Worm (Caenorhabditis elegans) whole organism, L1 larva: ENCODE results near the gene F15H10.5.
A peak's percentile ranks its signal among the peaks of the same experiment; 100 is the strongest.

Experiments used
- aha-1 ChIP-seq: fragments of 150-350 bp; optimal IDR thresholded peaks from 2 replicates; lab custom pipeline; 2014; ENCODE audit warnings: missing biosample characterization, missing genetic modification characterization
- alr-1 ChIP-seq: fragments of 200-800 bp; sonication (Bioruptor generic); optimal IDR thresholded peaks from 2 replicates; lab custom pipeline; 2018; ENCODE audit warnings: borderline replicate concordance, mild to moderate bottlenecking, missing genetic modification characterization, missing compliant biosample characterization
- ama-1 ChIP-seq: fragments of 150-350 bp; optimal IDR thresholded peaks from 2 replicates; lab custom pipeline; 2014
- blmp-1 ChIP-seq: fragments of 150-350 bp; optimal IDR thresholded peaks from 2 replicates; lab custom pipeline; 2014; ENCODE audit warnings: missing biosample characterization, missing genetic modification characterization
- ceh-90 ChIP-seq: sonication (generic microtip); optimal IDR thresholded peaks from 2 replicates; lab custom pipeline; 2016; ENCODE audit warnings: missing genetic modification characterization, missing compliant biosample characterization
- dpl-1 ChIP-seq, 3 experiments: fragments of 150-350 bp in 2 of 3; sonication (generic microtip) in 1 of 3; optimal IDR thresholded peaks; 2 replicates each; lab custom pipeline; 2014 to 2017; ENCODE audit warnings: missing biosample characterization in 3 of 3, missing genetic modification characterization in 3 of 3, missing genetic modification reagents in 3 of 3
- dsc-1 ChIP-seq: sonication (generic microtip); optimal IDR thresholded peaks from 2 replicates; lab custom pipeline; 2016; ENCODE audit warnings: mild to moderate bottlenecking, missing genetic modification characterization, missing compliant biosample characterization
- efl-1 ChIP-seq, 4 experiments: fragments of 150-350 bp; optimal IDR thresholded peaks in 3 of 4; peaks in 1 of 4; 1 replicate in 1 of 4; 2 replicates in 3 of 4; lab custom pipeline; 2014; ENCODE audit warnings: missing biosample characterization in 2 of 4, missing genetic modification characterization in 2 of 4, missing genetic modification reagents in 2 of 4
- egl-13 ChIP-seq: sonication (generic microtip); optimal IDR thresholded peaks from 2 replicates; lab custom pipeline; 2016; ENCODE audit warnings: missing genotype, missing genetic modification reagents, missing genetic modification characterization, missing compliant biosample characterization
- elt-2 ChIP-seq: sonication (generic microtip); optimal IDR thresholded peaks from 2 replicates; lab custom pipeline; 2016; ENCODE audit warnings: missing genetic modification characterization, mild to moderate bottlenecking, inconsistent platforms, missing compliant biosample characterization, missing genetic modification reagents
- fkh-10 ChIP-seq: sonication (generic microtip); optimal IDR thresholded peaks from 2 replicates; lab custom pipeline; 2017; ENCODE audit warnings: missing biosample characterization, missing genetic modification reagents, missing genetic modification characterization
- fkh-4 ChIP-seq: sonication (generic microtip); optimal IDR thresholded peaks from 2 replicates; lab custom pipeline; 2016; ENCODE audit warnings: missing compliant biosample characterization, missing genetic modification characterization, borderline replicate concordance
- irx-1 ChIP-seq: sonication (generic microtip); optimal IDR thresholded peaks from 2 replicates; lab custom pipeline; 2016; ENCODE audit warnings: missing genetic modification characterization, missing compliant biosample characterization
- isw-1 ChIP-seq: fragments of 200-800 bp; sonication (Bioruptor generic); IDR thresholded peaks from 2 replicates; pipeline ENCODE4 v1.3.6; 2022; ENCODE audit warnings: missing genetic modification characterization, missing compliant biosample characterization
- lin-14 ChIP-seq: fragments of 200-800 bp; sonication (Bioruptor generic); optimal IDR thresholded peaks from 2 replicates; lab custom pipeline; 2018; ENCODE audit warnings: mild to moderate bottlenecking, missing genetic modification characterization, moderate library complexity, missing compliant biosample characterization
- lin-15B ChIP-seq: fragments of 150-350 bp; sonication (generic microtip); optimal IDR thresholded peaks from 3 replicates; lab custom pipeline; 2014; ENCODE audit warnings: missing biosample characterization, missing genetic modification characterization
- lin-35 ChIP-seq, 2 experiments: fragments of 150-350 bp; optimal IDR thresholded peaks; 2 replicates each; lab custom pipeline; 2014; ENCODE audit warnings: missing biosample characterization in 2 of 2, missing genetic modification characterization in 2 of 2, missing genetic modification reagents in 2 of 2
- lin-39 ChIP-seq: fragments of 150-350 bp; optimal IDR thresholded peaks from 2 replicates; lab custom pipeline; 2014; ENCODE audit warnings: missing biosample characterization, missing genetic modification reagents, missing genetic modification characterization
- lir-3 ChIP-seq: sonication (generic microtip); optimal IDR thresholded peaks from 2 replicates; lab custom pipeline; 2016; ENCODE audit warnings: mild to moderate bottlenecking, missing genetic modification characterization, moderate library complexity, missing compliant biosample characterization; ENCODE audit not compliant: poor library complexity
- lsy-2 ChIP-seq, 2 experiments: fragments of 150-350 bp; optimal IDR thresholded peaks; 2 replicates each; lab custom pipeline; 2014; ENCODE audit warnings: missing biosample characterization in 2 of 2, missing genetic modification characterization in 2 of 2
- mdl-1 ChIP-seq, 2 experiments: fragments of 150-350 bp; optimal IDR thresholded peaks; 2 replicates each; lab custom pipeline; 2014 to 2017; ENCODE audit warnings: missing biosample characterization in 2 of 2, missing genetic modification characterization in 2 of 2, inconsistent platforms in 1 of 2
- mef-2 ChIP-seq: fragments of 150-350 bp; optimal IDR thresholded peaks from 2 replicates; lab custom pipeline; 2014; ENCODE audit warnings: missing biosample characterization, missing genetic modification characterization
- mep-1 ChIP-seq: fragments of 150-350 bp; optimal IDR thresholded peaks from 2 replicates; lab custom pipeline; 2014; ENCODE audit warnings: missing biosample characterization, missing genetic modification characterization
- nhr-11 ChIP-seq: fragments of 150-350 bp; optimal IDR thresholded peaks from 2 replicates; lab custom pipeline; 2014; ENCODE audit warnings: missing biosample characterization, missing genetic modification characterization
- nhr-47 ChIP-seq: sonication (generic microtip); optimal IDR thresholded peaks from 2 replicates; lab custom pipeline; 2016; ENCODE audit warnings: mild to moderate bottlenecking, missing genetic modification characterization, moderate library complexity, missing compliant biosample characterization
- nhr-71 ChIP-seq: sonication (generic microtip); optimal IDR thresholded peaks from 2 replicates; lab custom pipeline; 2016; ENCODE audit warnings: mild to moderate bottlenecking, missing genetic modification characterization, moderate library complexity, missing compliant biosample characterization
- nhr-84 ChIP-seq: sonication (generic microtip); optimal IDR thresholded peaks from 2 replicates; lab custom pipeline; 2017; ENCODE audit warnings: missing biosample characterization, missing genetic modification characterization
- nhr-85 ChIP-seq: sonication (generic microtip); peaks from one replicate; lab custom pipeline; 2016; ENCODE audit warnings: missing genetic modification characterization, inconsistent platforms, missing compliant biosample characterization
- nhr-90 ChIP-seq: sonication (generic microtip); optimal IDR thresholded peaks from 2 replicates; lab custom pipeline; 2016; ENCODE audit warnings: mild to moderate bottlenecking, missing genetic modification characterization, missing compliant biosample characterization; ENCODE audit not compliant: poor library complexity
- pax-3 ChIP-seq: fragments of 200-800 bp; sonication (Bioruptor generic); optimal IDR thresholded peaks from 2 replicates; lab custom pipeline; 2018; ENCODE audit warnings: mild to moderate bottlenecking, missing genetic modification characterization, moderate library complexity, missing compliant biosample characterization
- rnt-1 ChIP-seq: sonication (generic microtip); optimal IDR thresholded peaks from 2 replicates; lab custom pipeline; 2016; ENCODE audit warnings: mild to moderate bottlenecking, missing genetic modification characterization, moderate library complexity, missing compliant biosample characterization
- sox-4 ChIP-seq: sonication (generic microtip); optimal IDR thresholded peaks from 2 replicates; lab custom pipeline; 2016; ENCODE audit warnings: missing genetic modification characterization, missing compliant biosample characterization
- swsn-7 ChIP-seq: sonication (generic microtip); optimal IDR thresholded peaks from 2 replicates; lab custom pipeline; 2016; ENCODE audit warnings: missing genetic modification characterization, missing compliant biosample characterization
- tbx-2 ChIP-seq: sonication (generic microtip); optimal IDR thresholded peaks from 2 replicates; lab custom pipeline; 2016; ENCODE audit warnings: missing genetic modification characterization, missing compliant biosample characterization
- unc-62 ChIP-seq: fragments of 150-350 bp; optimal IDR thresholded peaks from 2 replicates; lab custom pipeline; 2014; ENCODE audit warnings: missing biosample characterization, missing genetic modification reagents, missing genetic modification characterization
- unc-86 ChIP-seq: sonication (generic microtip); optimal IDR thresholded peaks from 2 replicates; lab custom pipeline; 2016; ENCODE audit warnings: missing genetic modification characterization, missing compliant biosample characterization
- vab-15 ChIP-seq: sonication (generic microtip); optimal IDR thresholded peaks from 2 replicates; lab custom pipeline; 2017; ENCODE audit warnings: missing genotype, mild to moderate bottlenecking, missing genetic modification characterization, missing compliant biosample characterization
- xbp-1 ChIP-seq: sonication (generic microtip); optimal IDR thresholded peaks from 2 replicates; lab custom pipeline; 2016; ENCODE audit warnings: missing genetic modification characterization, missing compliant biosample characterization
- zag-1 ChIP-seq: fragments of 150-350 bp; optimal IDR thresholded peaks from 2 replicates; lab custom pipeline; 2014; ENCODE audit warnings: missing biosample characterization, missing genetic modification characterization
- ztf-4 ChIP-seq: fragments of 150-350 bp; optimal IDR thresholded peaks from 2 replicates; lab custom pipeline; 2014; ENCODE audit warnings: missing biosample characterization, missing genetic modification characterization

The F15H10.5 gene

DNA sequence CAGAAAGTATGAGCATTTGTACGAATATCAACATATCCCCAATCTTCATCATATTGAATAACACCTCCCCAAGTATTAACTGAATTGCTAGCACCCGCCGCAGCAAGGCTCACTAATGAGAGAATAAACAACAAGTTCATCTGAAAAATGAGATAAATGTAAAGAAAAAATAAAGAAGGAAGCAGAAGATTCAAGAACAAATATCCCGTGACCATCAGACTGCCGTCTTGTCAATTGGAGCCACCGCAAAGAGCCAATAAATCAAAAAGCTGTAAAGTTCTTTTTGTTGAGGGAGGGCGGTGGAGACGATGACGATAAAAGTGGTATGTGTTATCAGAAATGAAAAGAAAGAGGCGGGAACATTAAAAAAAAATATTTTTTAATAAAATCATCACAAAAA is 34.6 kb upstream of the F15H10.5 start, which contains the start of gene Y32F6A.5:
Y32F6A.5 (minus strand) TSS at position 140 of the 400 bp plus-strand sequence.
- TF ChIP-seq elt-2 (tag; lab: Kevin White, UChicago) (no peak), dsc-1 (tag; lab: Kevin White, UChicago) (no peak), nhr-84 (tag; lab: Kevin White, UChicago) (no peak), mef-2 (tag; lab: Kevin White, UChicago) (no peak), fkh-10 (no peak), rnt-1 (tag; lab: Kevin White, UChicago) (peak; percentile 25), unc-62 (GFP tag; lab: Kevin White, UChicago) (no peak), lsy-2 (tag; optimal IDR thresholded peaks at IDR 0.05; lab: Kevin White, UChicago) (no peak)

DNA sequence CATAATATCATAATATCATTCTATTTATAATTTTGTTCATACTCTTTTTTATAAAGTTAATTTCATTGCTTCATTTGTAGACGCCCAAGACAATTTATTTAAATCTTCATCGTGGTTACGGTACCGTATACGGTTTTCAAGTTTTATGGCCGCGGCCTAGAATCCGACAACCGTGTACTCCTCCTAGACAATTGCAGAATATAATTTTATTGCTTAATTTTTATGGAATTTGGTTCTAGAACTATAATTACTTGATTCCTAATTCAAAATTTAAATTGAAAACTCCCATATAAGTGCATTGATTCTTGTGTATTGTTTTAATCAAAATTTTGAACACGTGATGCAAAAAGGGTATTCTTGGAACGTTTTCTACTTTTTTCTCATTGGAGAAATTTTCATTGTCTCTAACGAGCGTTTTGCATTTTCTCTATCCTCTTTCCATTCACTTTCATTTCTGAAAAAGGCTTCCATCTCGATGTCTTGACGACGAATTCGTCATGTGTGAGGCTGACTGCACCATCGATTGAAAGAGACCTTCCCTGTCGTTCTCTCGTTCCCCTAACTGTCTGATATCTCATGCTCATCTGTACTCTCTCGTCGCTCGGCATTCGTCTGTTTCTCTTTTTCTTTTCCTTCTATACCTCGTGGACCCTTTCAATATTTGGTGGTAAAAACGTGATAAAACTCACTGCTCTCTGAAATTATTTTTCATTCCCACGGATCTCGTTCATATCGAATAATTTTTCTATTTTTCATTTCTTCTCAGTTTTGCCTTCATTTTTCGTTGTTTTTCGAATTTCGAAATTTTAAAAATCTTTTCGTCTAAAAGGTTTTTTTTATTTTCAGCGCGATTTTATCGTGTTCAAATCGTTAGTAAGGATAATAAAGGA is 22.5 kb upstream of the F15H10.5 start, which contains the start of gene pap-1:
pap-1 (plus strand) TSS at position 840 of the 890 bp plus-strand sequence.
- TF ChIP-seq irx-1: peak; percentile 64
- peak; percentile 76 for TF ChIP-seq ceh-90 (tag; lab: Kevin White, UChicago)
- peak in 1 of 2 experiments; percentile 40 for TF ChIP-seq mdl-1 (tag; optimal IDR thresholded peaks at IDR 0.05; lab: Kevin White, UChicago)
- TF ChIP-seq alr-1: no peak
- no peak for TF ChIP-seq zag-1 (tag; lab: Kevin White, UChicago)
- peak; percentile 61 for TF ChIP-seq mep-1
- peak; percentile 21 for TF ChIP-seq lin-14 (GFP tag; lab: Kevin White, UChicago)
- TF ChIP-seq xbp-1 (tag; lab: Kevin White, UChicago): peak; percentile 26
- TF ChIP-seq aha-1 (tag; lab: Kevin White, UChicago): no peak
- TF ChIP-seq pax-3 (tag; lab: Kevin White, UChicago): peak; percentile 26
- TF ChIP-seq dpl-1 (GFP tag; optimal IDR thresholded peaks at IDR 0.05; lab: Kevin White, UChicago): peak; percentile 14 to 32 (median 19)
- TF ChIP-seq lin-35 (GFP tag; optimal IDR thresholded peaks at IDR 0.05; lab: Kevin White, UChicago): peak; percentile 16 to 68
- peak; percentile 62 to 78 for TF ChIP-seq efl-1 (optimal IDR thresholded peaks at IDR 0.05; lab: Kevin White, UChicago)
- TF ChIP-seq efl-1 (GFP tag; optimal IDR thresholded peaks at IDR 0.05 in 1 of 2; lab: Kevin White, UChicago): peak; percentile 22 to 72
- no peak for TF ChIP-seq nhr-90
- peak; percentile 3 for TF ChIP-seq egl-13
- TF ChIP-seq nhr-47 (tag; lab: Kevin White, UChicago): peak; percentile 43
- no peak for TF ChIP-seq lin-39
- TF ChIP-seq dsc-1 (tag; lab: Kevin White, UChicago): peak; percentile 21
- TF ChIP-seq elt-2 (tag; lab: Kevin White, UChicago): peak; percentile 3
- peak; percentile 52 for TF ChIP-seq blmp-1
- peak; percentile 6 to 32 for TF ChIP-seq lsy-2 (tag; optimal IDR thresholded peaks at IDR 0.05; lab: Kevin White, UChicago)
- peak; percentile 26 for TF ChIP-seq swsn-7 (tag; lab: Kevin White, UChicago)
- TF ChIP-seq lir-3 (tag; lab: Kevin White, UChicago): peak; percentile 71
- TF ChIP-seq rnt-1 (tag; lab: Kevin White, UChicago): peak; percentile 78
- no peak for TF ChIP-seq lin-15B (tag; lab: Kevin White, UChicago)
- TF ChIP-seq fkh-4: peak; percentile 45
- TF ChIP-seq nhr-71 (tag; lab: Kevin White, UChicago): peak; percentile 55
- peak; percentile 79 for TF ChIP-seq nhr-85 (tag; lab: Kevin White, UChicago)

- no peak for TF ChIP-seq sox-4 (tag; lab: Kevin White, UChicago)
- no peak for TF ChIP-seq irx-1
- no peak for TF ChIP-seq ztf-4
- TF ChIP-seq nhr-11 (tag; lab: Kevin White, UChicago): no peak
- TF ChIP-seq tbx-2 (tag; lab: Kevin White, UChicago): no peak
- TF ChIP-seq ama-1 (lab: Kevin White, UChicago): no peak
- TF ChIP-seq unc-86 (tag; lab: Kevin White, UChicago): no peak
- TF ChIP-seq mdl-1 (tag; optimal IDR thresholded peaks at IDR 0.05; lab: Kevin White, UChicago): no peak
- no peak for TF ChIP-seq vab-15 (tag; lab: Kevin White, UChicago)
- TF ChIP-seq isw-1: no peak
Measured at ce11 chrV:10440723-10441122, 21.9 kb upstream of the F15H10.5 start, which contains the start of gene snf-10. TSS of gene snf-10 (minus strand) at chrV:10440823.
